Fruit fly (Drosophila melanogaster): ENCODE results near the gene CG14820.

CG14820 gene

DNA sequence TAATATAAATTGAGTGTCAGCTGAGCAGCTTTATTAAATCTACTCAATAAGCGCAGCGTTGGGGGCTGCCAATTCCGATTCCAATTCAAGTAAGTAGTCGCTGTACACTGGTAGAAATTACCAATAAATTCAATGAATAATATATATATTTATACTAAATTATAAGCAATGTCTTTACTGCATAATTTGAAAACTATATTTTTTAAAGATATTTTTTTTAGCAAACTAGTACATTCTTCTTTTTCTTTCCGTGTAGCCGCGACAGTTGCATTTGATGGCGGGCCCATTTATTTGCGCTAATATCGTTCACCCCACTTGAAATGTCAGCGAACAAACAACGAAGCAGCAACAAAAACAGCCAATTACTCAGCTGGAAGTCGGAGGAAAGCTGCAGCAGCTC lies 44.7 kb downstream of the CG14820 start (continued):
- TF ChIP-seq CG3032 (tag; optimal IDR thresholded peaks at IDR 0.05) = peak; percentile 62
- TF ChIP-seq CG11902 (GFP tag; optimal IDR thresholded peaks at IDR 0.05) = peak; percentile 29
- peak; percentile 70 for TF ChIP-seq CG34406 (GFP tag; optimal IDR thresholded peaks at IDR 0.05)
- TF ChIP-seq OdsH (GFP tag; optimal IDR thresholded peaks at IDR 0.05) = peak; percentile 78
- peak; percentile 60 for TF ChIP-seq CG10669 (GFP tag; optimal IDR thresholded peaks at IDR 0.05)
- TF ChIP-seq Eip93F (GFP tag; optimal IDR thresholded peaks at IDR 0.05) = no peak
- TF ChIP-seq CG9139 (GFP tag; optimal IDR thresholded peaks at IDR 0.05) = no peak
- peak; percentile 28 for TF ChIP-seq Ets21C (GFP tag; optimal IDR thresholded peaks at IDR 0.05)
- TF ChIP-seq Smox (GFP tag; optimal IDR thresholded peaks at IDR 0.05) = peak; percentile 47
- TF ChIP-seq CG32006 (GFP tag; optimal IDR thresholded peaks at IDR 0.05) = peak; percentile 79
- TF ChIP-seq topi (GFP tag; optimal IDR thresholded peaks at IDR 0.05) = peak; percentile 57
- TF ChIP-seq Sox15 (GFP tag; optimal IDR thresholded peaks at IDR 0.05) = peak; percentile 13
- TF ChIP-seq CG11762 (GFP tag; optimal IDR thresholded peaks at IDR 0.05; ENCODE audit: insufficient read depth) = peak; percentile 52
- peak; percentile 62 for TF ChIP-seq Sox102F (GFP tag; optimal IDR thresholded peaks at IDR 0.05)
- no peak for TF ChIP-seq Hr38 (GFP tag; optimal IDR thresholded peaks at IDR 0.05)
- TF ChIP-seq Blimp-1 (GFP tag; optimal IDR thresholded peaks at IDR 0.05) = peak; percentile 31
- TF ChIP-seq salr (GFP tag; optimal IDR thresholded peaks at IDR 0.05) = peak in 1 of 2 experiments; percentile 53
- TF ChIP-seq CG6808 (GFP tag; optimal IDR thresholded peaks at IDR 0.05) = peak; percentile 50
- TF ChIP-seq fd59A (GFP tag; optimal IDR thresholded peaks at IDR 0.05) = peak; percentile 7
- TF ChIP-seq CG15336 (GFP tag; IDR thresholded peaks at IDR 0.05) = peak; percentile 91
- peak; percentile 89 for TF ChIP-seq eg (GFP tag; IDR thresholded peaks at IDR 0.05)
- TF ChIP-seq CG31627 (GFP tag; optimal IDR thresholded peaks at IDR 0.05) = peak; percentile 17
- peak; percentile 17 for TF ChIP-seq Eip75B (GFP tag; optimal IDR thresholded peaks at IDR 0.05)
- peak; percentile 28 for TF ChIP-seq dsx (GFP tag; optimal IDR thresholded peaks at IDR 0.05; ENCODE audit: poor library complexity, severe bottlenecking)
- TF ChIP-seq Met (GFP tag; optimal IDR thresholded peaks at IDR 0.05) = peak; percentile 67
- TF ChIP-seq Eip78C (GFP tag) = peak; percentile 88
- TF ChIP-seq cyc (GFP tag; optimal IDR thresholded peaks at IDR 0.05) = peak; percentile 46

dm6 chr3L:6978030-6978683 lies 45.4 kb downstream of the CG14820 start:
- TF ChIP-seq cyc (GFP tag; optimal IDR thresholded peaks at IDR 0.05) = no peak
- peak; percentile 8 for TF ChIP-seq CG10631 (GFP tag; optimal IDR thresholded peaks at IDR 0.05)
- peak; percentile 17 for TF ChIP-seq net (GFP tag; optimal IDR thresholded peaks at IDR 0.05)
- TF ChIP-seq achi (GFP tag; optimal IDR thresholded peaks at IDR 0.05) = peak; percentile 19
- no peak for TF ChIP-seq CG8319 (GFP tag; optimal IDR thresholded peaks at IDR 0.05)
- peak; percentile 37 for TF ChIP-seq Met (GFP tag; optimal IDR thresholded peaks at IDR 0.05)
- no peak for TF ChIP-seq CG11762 (GFP tag; optimal IDR thresholded peaks at IDR 0.05; ENCODE audit: insufficient read depth)
- TF ChIP-seq vri (GFP tag; optimal IDR thresholded peaks at IDR 0.05) = no peak
- TF ChIP-seq CG8632 (GFP tag; optimal IDR thresholded peaks at IDR 0.05) = peak; percentile 42
- peak; percentile 74 for TF ChIP-seq CG32006 (GFP tag; optimal IDR thresholded peaks at IDR 0.05)
- TF ChIP-seq svp (GFP tag) = peak; percentile 43
- peak; percentile 76 for TF ChIP-seq CG15336 (GFP tag; IDR thresholded peaks at IDR 0.05)
- no peak for TF ChIP-seq Ets21C (GFP tag; optimal IDR thresholded peaks at IDR 0.05)
- no peak for TF ChIP-seq dsx (GFP tag; optimal IDR thresholded peaks at IDR 0.05; ENCODE audit: poor library complexity, severe bottlenecking)
- TF ChIP-seq CG8119 (GFP tag; IDR thresholded peaks at IDR 0.05) = peak; percentile 68
- peak; percentile 28 for TF ChIP-seq lz (GFP tag; optimal IDR thresholded peaks at IDR 0.05)
- peak; percentile 37 for TF ChIP-seq Smox (GFP tag; optimal IDR thresholded peaks at IDR 0.05)
- TF ChIP-seq CG10669 (GFP tag; optimal IDR thresholded peaks at IDR 0.05) = no peak
- TF ChIP-seq salr (GFP tag; optimal IDR thresholded peaks at IDR 0.05) = peak in 1 of 2 experiments; percentile 22
- no peak for TF ChIP-seq fd85E (GFP tag; optimal IDR thresholded peaks at IDR 0.05)
- peak; percentile 36 for TF ChIP-seq Hr39 (GFP tag; optimal IDR thresholded peaks at IDR 0.05)
- no peak for TF ChIP-seq ss (GFP tag; optimal IDR thresholded peaks at IDR 0.05)
- no peak for TF ChIP-seq Eip93F (GFP tag; optimal IDR thresholded peaks at IDR 0.05)
- TF ChIP-seq topi (GFP tag; optimal IDR thresholded peaks at IDR 0.05) = no peak
- peak; percentile 39 for TF ChIP-seq CG4318 (GFP tag; optimal IDR thresholded peaks at IDR 0.05)
- peak; percentile 2 for TF ChIP-seq CG6808 (GFP tag; optimal IDR thresholded peaks at IDR 0.05)
- TF ChIP-seq CG6854 (GFP tag; optimal IDR thresholded peaks at IDR 0.05) = no peak
- no peak for TF ChIP-seq CG1621 (tag; optimal IDR thresholded peaks at IDR 0.05)
- peak; percentile 78 for TF ChIP-seq Eip78C (GFP tag)
- no peak for TF ChIP-seq CG11902 (GFP tag; optimal IDR thresholded peaks at IDR 0.05)
- TF ChIP-seq OdsH (GFP tag; optimal IDR thresholded peaks at IDR 0.05) = peak; percentile 50
- TF ChIP-seq acj6 (GFP tag; optimal IDR thresholded peaks at IDR 0.05) = peak; percentile 36
- no peak for TF ChIP-seq Blimp-1 (GFP tag; optimal IDR thresholded peaks at IDR 0.05)
- TF ChIP-seq Sox102F (GFP tag; optimal IDR thresholded peaks at IDR 0.05) = no peak
- TF ChIP-seq Hr4 (GFP tag; optimal IDR thresholded peaks at IDR 0.05) = peak; percentile 82
- no peak for TF ChIP-seq CG3032 (tag; optimal IDR thresholded peaks at IDR 0.05)
- no peak for TF ChIP-seq Eip75B (GFP tag; optimal IDR thresholded peaks at IDR 0.05)
- TF ChIP-seq Ets96B (tag; optimal IDR thresholded peaks at IDR 0.05) = no peak
- peak; percentile 28 for TF ChIP-seq pdm3 (GFP tag; optimal IDR thresholded peaks at IDR 0.05)

All from whole organism, prepupa.